Worm (Caenorhabditis elegans) whole organism, mixed stage, embryonic: ENCODE measurements around the gene daf-18.

Source experiments
- M03D4.4 ChIP-seq: sonication (generic microtip); optimal IDR thresholded peaks from 2 replicates; lab custom pipeline; 2017; ENCODE audit warnings: mild to moderate bottlenecking, missing genetic modification characterization, missing compliant biosample characterization
- bed-3 ChIP-seq: fragments of 200-800 bp; sonication (Bioruptor generic); optimal IDR thresholded peaks from 3 replicates; lab custom pipeline; 2018; ENCODE audit warnings: mild to moderate bottlenecking, missing genetic modification characterization, moderate library complexity, missing compliant biosample characterization
- blmp-1 ChIP-seq: fragments of 150-350 bp; optimal IDR thresholded peaks from 2 replicates; lab custom pipeline; 2014; ENCODE audit warnings: missing biosample characterization, missing genetic modification characterization
- ceh-39 ChIP-seq: fragments of 150-350 bp; optimal IDR thresholded peaks from 2 replicates; lab custom pipeline; 2014; ENCODE audit warnings: missing biosample characterization, missing genetic modification characterization
- ceh-43 ChIP-seq: fragments of 200-800 bp; sonication (Bioruptor generic); optimal IDR thresholded peaks from 2 replicates; lab custom pipeline; 2018; ENCODE audit warnings: mild to moderate bottlenecking, missing genetic modification characterization, moderate library complexity, missing compliant biosample characterization
- ceh-83 ChIP-seq: fragments of 200-800 bp; sonication (Bioruptor generic); optimal IDR thresholded peaks from 2 replicates; lab custom pipeline; 2018; ENCODE audit warnings: mild to moderate bottlenecking, missing genetic modification characterization, missing compliant biosample characterization
- ces-1 ChIP-seq: fragments of 150-350 bp; optimal IDR thresholded peaks from 2 replicates; lab custom pipeline; 2014; ENCODE audit warnings: missing biosample characterization, missing genetic modification reagents, missing genetic modification characterization
- cnd-1 ChIP-seq: fragments of 200-800 bp; sonication (Bioruptor generic); optimal IDR thresholded peaks from 2 replicates; lab custom pipeline; 2018; ENCODE audit warnings: mild to moderate bottlenecking, missing genetic modification characterization, missing compliant biosample characterization
- drap-1 ChIP-seq: fragments of 200-800 bp; sonication (Bioruptor generic); optimal IDR thresholded peaks from 3 replicates; lab custom pipeline; 2018; ENCODE audit warnings: mild to moderate bottlenecking, missing genetic modification characterization, missing compliant biosample characterization
- elt-3 ChIP-seq: fragments of 150-350 bp; optimal IDR thresholded peaks from 2 replicates; lab custom pipeline; 2014; ENCODE audit warnings: missing biosample characterization, missing genetic modification characterization
- flh-1 ChIP-seq: fragments of 200-800 bp; sonication (Bioruptor generic); optimal IDR thresholded peaks from 2 replicates; lab custom pipeline; 2018; ENCODE audit warnings: mild to moderate bottlenecking, missing genetic modification characterization, moderate library complexity, missing compliant biosample characterization
- ham-2 ChIP-seq: fragments of 200-800 bp; sonication (Bioruptor generic); optimal IDR thresholded peaks from 2 replicates; lab custom pipeline; 2018; ENCODE audit warnings: mild to moderate bottlenecking, missing genetic modification characterization, missing compliant biosample characterization
- hlh-1 ChIP-seq: fragments of 150-350 bp; optimal IDR thresholded peaks from 2 replicates; lab custom pipeline; 2014; ENCODE audit warnings: missing biosample characterization, missing genetic modification reagents, missing genetic modification characterization
- lin-13 ChIP-seq: fragments of 150-350 bp; optimal IDR thresholded peaks from 2 replicates; lab custom pipeline; 2014; ENCODE audit warnings: missing biosample characterization, missing genetic modification characterization
- lin-32 ChIP-seq: fragments of 200-800 bp; sonication (Bioruptor generic); optimal IDR thresholded peaks from 2 replicates; lab custom pipeline; 2018; ENCODE audit warnings: mild to moderate bottlenecking, missing genetic modification characterization, missing compliant biosample characterization
- lsy-2 ChIP-seq: fragments of 150-350 bp; optimal IDR thresholded peaks from 2 replicates; lab custom pipeline; 2014; ENCODE audit warnings: missing biosample characterization, missing genetic modification characterization
- mab-5 ChIP-seq: fragments of 150-350 bp; optimal IDR thresholded peaks from 2 replicates; lab custom pipeline; 2014; ENCODE audit warnings: missing biosample characterization, missing genetic modification characterization
- mep-1 ChIP-seq: fragments of 150-350 bp; optimal IDR thresholded peaks from 2 replicates; lab custom pipeline; 2017; ENCODE audit warnings: missing biosample characterization, missing genetic modification reagents, missing genetic modification characterization, inconsistent platforms
- mls-2 ChIP-seq: sonication (generic microtip); optimal IDR thresholded peaks from 2 replicates; lab custom pipeline; 2016; ENCODE audit warnings: mild to moderate bottlenecking, missing genetic modification characterization, moderate library complexity, missing compliant biosample characterization
- nhr-12 ChIP-seq: fragments of 150-350 bp; optimal IDR thresholded peaks from 2 replicates; lab custom pipeline; 2014; ENCODE audit warnings: missing biosample characterization, missing genetic modification characterization
- nhr-2 ChIP-seq: fragments of 150-350 bp; optimal IDR thresholded peaks from 2 replicates; lab custom pipeline; 2014; ENCODE audit warnings: missing biosample characterization, missing genetic modification characterization
- nhr-237 ChIP-seq: fragments of 150-350 bp; optimal IDR thresholded peaks from 2 replicates; lab custom pipeline; 2014; ENCODE audit warnings: missing biosample characterization, missing genetic modification characterization
- nhr-28 ChIP-seq: fragments of 150-350 bp; optimal IDR thresholded peaks from 2 replicates; lab custom pipeline; 2014; ENCODE audit warnings: missing biosample characterization, missing genetic modification characterization
- nhr-76 ChIP-seq: sonication (generic microtip); optimal IDR thresholded peaks from 2 replicates; lab custom pipeline; 2017; ENCODE audit warnings: missing biosample characterization, missing genetic modification characterization
- pha-4 ChIP-seq: fragments of 150-350 bp; optimal IDR thresholded peaks from 2 replicates; lab custom pipeline; 2018; ENCODE audit warnings: missing biosample characterization, missing genetic modification reagents, missing genetic modification characterization
- sem-2 ChIP-seq: fragments of 200-800 bp; sonication (Bioruptor generic); optimal IDR thresholded peaks from 2 replicates; lab custom pipeline; 2018; ENCODE audit warnings: mild to moderate bottlenecking, missing genetic modification characterization, missing compliant biosample characterization
- snpc-4 ChIP-seq: fragments of 150-350 bp; optimal IDR thresholded peaks from 2 replicates; lab custom pipeline; 2014; ENCODE audit warnings: missing biosample characterization, missing genetic modification characterization
- sptf-1 ChIP-seq: sonication (generic microtip); optimal IDR thresholded peaks from 2 replicates; lab custom pipeline; 2017; ENCODE audit warnings: mild to moderate bottlenecking, missing genetic modification characterization, moderate library complexity, missing compliant biosample characterization
- tbx-8 ChIP-seq: fragments of 200-800 bp; sonication (Bioruptor generic); optimal IDR thresholded peaks from 2 replicates; lab custom pipeline; 2018; ENCODE audit warnings: mild to moderate bottlenecking, missing genetic modification characterization, moderate library complexity, missing compliant biosample characterization
- unc-120 ChIP-seq: sonication (generic microtip); optimal IDR thresholded peaks from 2 replicates; lab custom pipeline; 2017; ENCODE audit warnings: missing genetic modification characterization, missing compliant biosample characterization; ENCODE audit not compliant: poor library complexity, severe bottlenecking
- unc-39 ChIP-seq: fragments of 150-350 bp; optimal IDR thresholded peaks from 2 replicates; lab custom pipeline; 2014; ENCODE audit warnings: missing biosample characterization, missing genetic modification characterization
- unc-62 ChIP-seq: fragments of 150-350 bp; optimal IDR thresholded peaks from 2 replicates; lab custom pipeline; 2014; ENCODE audit warnings: missing biosample characterization, missing genetic modification reagents, missing genetic modification characterization
- zip-8 ChIP-seq: fragments of 150-350 bp; optimal IDR thresholded peaks from 2 replicates; lab custom pipeline; 2014; ENCODE audit warnings: missing biosample characterization, missing genetic modification characterization
- ztf-11 ChIP-seq: fragments of 150-350 bp; optimal IDR thresholded peaks from 2 replicates; lab custom pipeline; 2014; ENCODE audit warnings: missing biosample characterization, missing genetic modification characterization

Gene daf-18

DNA sequence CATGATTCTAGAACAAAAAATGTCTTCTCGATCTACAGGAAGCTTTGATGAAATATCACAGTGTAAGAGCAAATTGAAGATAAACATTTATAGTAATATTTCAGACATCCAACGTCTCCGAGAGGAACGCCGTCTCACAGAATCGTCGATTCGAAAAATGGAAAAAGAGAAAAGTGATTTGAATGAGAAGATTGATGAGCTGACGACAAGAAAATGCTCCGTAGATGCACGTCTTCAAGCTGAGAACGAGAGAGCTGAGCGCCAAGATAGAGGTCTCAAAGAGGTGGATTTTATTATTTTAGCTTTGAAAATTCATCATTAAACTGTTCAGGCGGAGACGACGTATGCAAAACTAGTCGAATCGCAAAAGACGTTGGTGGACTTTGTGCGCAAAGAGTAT is 36.9 kb downstream of the daf-18 start, which contains the start of gene ssna-1:
TSS of gene ssna-1 (plus strand) at position 12 of the 400 bp plus-strand sequence.
- TF ChIP-seq unc-62 (GFP tag; lab: Kevin White, UChicago) (no peak), unc-120 (tag; lab: Kevin White, UChicago) (no peak), elt-3 (tag; lab: Kevin White, UChicago) (no peak), sptf-1 (tag; lab: Kevin White, UChicago) (no peak), nhr-2 (tag; lab: Kevin White, UChicago) (no peak), nhr-76 (tag; lab: Kevin White, UChicago) (no peak), tbx-8 (GFP tag; lab: Kevin White, UChicago) (no peak), lsy-2 (tag; lab: Kevin White, UChicago) (no peak), ceh-83 (no peak)

DNA sequence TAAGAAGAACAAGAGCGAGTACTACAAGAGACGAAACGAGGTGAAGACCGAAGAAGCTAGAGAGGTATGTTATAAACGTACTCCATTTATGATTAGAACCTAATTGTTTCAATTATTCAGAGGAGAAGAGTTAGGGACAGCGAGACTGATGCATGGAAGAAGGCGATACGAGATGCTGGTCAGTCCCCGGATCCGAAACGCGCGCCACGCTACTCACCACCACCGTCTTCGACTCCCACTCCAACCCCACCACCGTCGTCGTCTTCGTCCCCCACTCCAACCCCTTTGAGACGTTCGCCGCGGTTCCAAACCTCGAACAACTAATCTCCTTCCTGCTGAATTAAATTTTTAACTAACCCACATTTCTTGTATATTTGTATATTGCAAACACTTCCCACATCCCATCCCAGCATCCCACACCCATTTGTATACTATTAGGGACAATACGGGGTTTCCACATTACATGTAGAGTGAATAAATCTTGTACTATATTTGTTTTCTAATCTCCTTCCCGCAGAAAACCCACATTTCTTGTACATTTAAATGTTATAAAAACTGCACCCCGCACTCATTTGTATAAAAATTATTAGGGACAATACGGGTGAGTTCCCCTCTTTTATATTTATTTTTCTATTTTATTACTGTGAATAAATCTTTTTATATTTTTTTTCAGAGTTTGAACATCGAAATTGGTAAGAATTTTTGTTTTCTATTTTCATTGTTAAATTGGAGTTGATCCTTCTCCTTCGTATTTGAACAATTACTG is 37.5 kb downstream of the daf-18 start:
- no peak for TF ChIP-seq snpc-4
- no peak for TF ChIP-seq nhr-28 (tag; lab: Kevin White, UChicago)
- TF ChIP-seq zip-8 (tag; lab: Kevin White, UChicago) = no peak
- TF ChIP-seq nhr-76 (tag; lab: Kevin White, UChicago) = no peak
- no peak for TF ChIP-seq lin-13
- TF ChIP-seq sem-2 (GFP tag; lab: Kevin White, UChicago) = no peak
- TF ChIP-seq unc-39 (tag; lab: Kevin White, UChicago) = no peak
- TF ChIP-seq mep-1 = no peak
- no peak for TF ChIP-seq ham-2 (GFP tag; lab: Kevin White, UChicago)
- TF ChIP-seq flh-1 (GFP tag; lab: Kevin White, UChicago) = no peak
- no peak for TF ChIP-seq sptf-1 (tag; lab: Kevin White, UChicago)
- no peak for TF ChIP-seq unc-62 (GFP tag; lab: Kevin White, UChicago)
- TF ChIP-seq nhr-12 (tag; lab: Kevin White, UChicago) = no peak
- TF ChIP-seq elt-3 (tag; lab: Kevin White, UChicago) = no peak
- no peak for TF ChIP-seq drap-1
- no peak for TF ChIP-seq ceh-39 (tag; lab: Kevin White, UChicago)
- TF ChIP-seq blmp-1 (tag; lab: Kevin White, UChicago) = no peak

DNA sequence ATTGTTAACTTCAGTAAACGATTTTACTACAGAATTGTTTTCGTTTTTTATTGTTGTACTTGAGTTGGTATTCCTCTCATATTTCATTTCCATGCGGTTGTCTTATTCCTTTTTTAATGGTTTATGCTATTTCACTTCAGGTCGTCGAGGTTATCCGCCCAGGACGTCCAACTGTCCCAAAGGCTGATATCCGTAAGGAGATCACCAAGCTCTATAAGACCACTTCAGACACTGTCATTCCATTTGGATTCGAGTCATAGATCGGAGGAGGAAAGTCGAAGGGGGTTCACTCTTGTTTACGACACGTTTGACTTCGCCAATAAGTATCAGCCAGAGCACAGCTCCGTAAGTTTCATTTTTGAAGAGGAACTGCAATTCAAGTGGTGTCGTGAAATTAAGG is 38.4 kb downstream of the daf-18 start, which contains the start of gene T07A9.14:
TSS of gene T07A9.14 (plus strand) at position 124 of the 400 bp plus-strand sequence.
- no peak for TF ChIP-seq nhr-76 (tag; lab: Kevin White, UChicago)

DNA sequence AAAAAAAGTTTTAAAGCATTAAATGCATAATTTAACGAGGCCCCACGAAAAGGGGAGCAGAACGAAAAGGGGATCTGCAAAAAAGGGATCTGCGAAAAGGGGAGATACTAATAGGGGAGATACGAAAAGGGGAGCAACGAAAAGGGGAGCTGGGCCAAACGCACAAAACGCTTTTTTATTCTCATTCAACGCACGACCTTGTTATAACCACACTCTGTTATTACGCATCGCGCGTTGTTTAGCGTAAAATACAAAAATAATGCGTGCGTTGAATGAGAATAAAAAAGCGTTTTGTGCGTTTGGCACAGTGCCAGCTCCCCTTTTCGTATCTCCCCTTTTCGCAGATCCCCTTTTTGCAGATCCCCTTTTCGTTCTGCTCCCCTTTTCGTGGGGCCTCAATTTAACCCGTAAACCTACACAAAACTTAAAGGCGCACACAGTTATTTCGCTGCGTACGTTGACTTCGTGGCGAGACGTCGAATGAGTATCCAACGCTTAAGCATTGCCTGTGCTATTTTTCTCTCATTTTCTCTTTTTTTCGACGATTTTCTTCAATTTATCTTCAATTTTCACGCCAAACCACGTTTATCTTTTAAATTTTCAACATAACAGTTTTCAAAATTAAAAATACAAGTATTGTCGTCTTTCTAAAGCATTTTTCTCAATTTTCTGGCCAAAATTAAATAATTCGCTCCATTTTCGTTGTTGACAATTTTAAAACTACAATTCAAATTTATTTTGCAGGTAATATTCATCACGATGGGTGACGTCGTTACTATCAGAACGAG is 39.6 kb downstream of the daf-18 start, which contains the start of gene rps-24:
TSS of gene rps-24 (plus strand) at position 738 of the 788 bp plus-strand sequence.
- TF ChIP-seq tbx-8 (GFP tag; lab: Kevin White, UChicago) (peak; percentile 30), hlh-1 (peak; percentile 61), mep-1 (peak; percentile 94), ceh-43 (GFP tag; lab: Kevin White, UChicago) (peak; percentile 41), ces-1 (GFP tag; lab: Kevin White, UChicago) (peak; percentile 85), ztf-11 (tag; lab: Kevin White, UChicago) (peak; percentile 21), nhr-237 (peak; percentile 90), bed-3 (GFP tag; lab: Kevin White, UChicago) (peak; percentile 23), ceh-39 (tag; lab: Kevin White, UChicago) (peak; percentile 77), cnd-1 (tag; lab: Kevin White, UChicago) (peak; percentile 74), lin-13 (peak; percentile 91), unc-62 (GFP tag; lab: Kevin White, UChicago) (peak; percentile 13), pha-4 (tag; lab: Kevin White, UChicago) (peak; percentile 87), M03D4.4 (tag; lab: Kevin White, UChicago) (peak; percentile 61), lin-32 (GFP tag; lab: Kevin White, UChicago) (peak; percentile 9), mab-5 (tag; lab: Kevin White, UChicago) (peak; percentile 8), unc-120 (tag; lab: Kevin White, UChicago) (peak; percentile 87), ceh-83 (peak; percentile 17), ham-2 (GFP tag; lab: Kevin White, UChicago) (peak; percentile 56), mls-2 (tag; lab: Kevin White, UChicago) (peak; percentile 84), sptf-1 (tag; lab: Kevin White, UChicago) (peak; percentile 88), drap-1 (peak; percentile 74), sem-2 (GFP tag; lab: Kevin White, UChicago) (peak; percentile 29), lsy-2 (tag; lab: Kevin White, UChicago) (peak; percentile 88)
